Worm (Caenorhabditis elegans) whole organism, mixed stage, embryonic: Measurements from ENCODE around the gene magu-1.

Experiments
- M03D4.4 ChIP-seq: sonication (generic microtip); optimal IDR thresholded peaks from 2 replicates; lab custom pipeline; 2017; ENCODE audit warnings: mild to moderate bottlenecking, missing genetic modification characterization, missing compliant biosample characterization
- bed-3 ChIP-seq: fragments of 200-800 bp; sonication (Bioruptor generic); optimal IDR thresholded peaks from 3 replicates; lab custom pipeline; 2018; ENCODE audit warnings: mild to moderate bottlenecking, missing genetic modification characterization, moderate library complexity, missing compliant biosample characterization
- ceh-39 ChIP-seq: fragments of 150-350 bp; optimal IDR thresholded peaks from 2 replicates; lab custom pipeline; 2014; ENCODE audit warnings: missing biosample characterization, missing genetic modification characterization
- ceh-43 ChIP-seq: fragments of 200-800 bp; sonication (Bioruptor generic); optimal IDR thresholded peaks from 2 replicates; lab custom pipeline; 2018; ENCODE audit warnings: mild to moderate bottlenecking, missing genetic modification characterization, moderate library complexity, missing compliant biosample characterization
- ces-1 ChIP-seq: fragments of 150-350 bp; optimal IDR thresholded peaks from 2 replicates; lab custom pipeline; 2014; ENCODE audit warnings: missing biosample characterization, missing genetic modification reagents, missing genetic modification characterization
- cnd-1 ChIP-seq: fragments of 200-800 bp; sonication (Bioruptor generic); optimal IDR thresholded peaks from 2 replicates; lab custom pipeline; 2018; ENCODE audit warnings: mild to moderate bottlenecking, missing genetic modification characterization, missing compliant biosample characterization
- drap-1 ChIP-seq: fragments of 200-800 bp; sonication (Bioruptor generic); optimal IDR thresholded peaks from 3 replicates; lab custom pipeline; 2018; ENCODE audit warnings: mild to moderate bottlenecking, missing genetic modification characterization, missing compliant biosample characterization
- elt-1 ChIP-seq: sonication (generic microtip); optimal IDR thresholded peaks from 2 replicates; lab custom pipeline; 2017; ENCODE audit warnings: missing genetic modification characterization, mild to moderate bottlenecking, missing compliant biosample characterization, antibody characterized with exemption, moderate library complexity, borderline replicate concordance; ENCODE audit not compliant: insufficient read depth
- elt-3 ChIP-seq: fragments of 150-350 bp; optimal IDR thresholded peaks from 2 replicates; lab custom pipeline; 2014; ENCODE audit warnings: missing biosample characterization, missing genetic modification characterization
- flh-1 ChIP-seq: fragments of 200-800 bp; sonication (Bioruptor generic); optimal IDR thresholded peaks from 2 replicates; lab custom pipeline; 2018; ENCODE audit warnings: mild to moderate bottlenecking, missing genetic modification characterization, moderate library complexity, missing compliant biosample characterization
- ham-2 ChIP-seq: fragments of 200-800 bp; sonication (Bioruptor generic); optimal IDR thresholded peaks from 2 replicates; lab custom pipeline; 2018; ENCODE audit warnings: mild to moderate bottlenecking, missing genetic modification characterization, missing compliant biosample characterization
- hlh-1 ChIP-seq: fragments of 150-350 bp; optimal IDR thresholded peaks from 2 replicates; lab custom pipeline; 2014; ENCODE audit warnings: missing biosample characterization, missing genetic modification reagents, missing genetic modification characterization
- lin-13 ChIP-seq: fragments of 150-350 bp; optimal IDR thresholded peaks from 2 replicates; lab custom pipeline; 2014; ENCODE audit warnings: missing biosample characterization, missing genetic modification characterization
- lin-32 ChIP-seq: fragments of 200-800 bp; sonication (Bioruptor generic); optimal IDR thresholded peaks from 2 replicates; lab custom pipeline; 2018; ENCODE audit warnings: mild to moderate bottlenecking, missing genetic modification characterization, missing compliant biosample characterization
- mab-5 ChIP-seq: fragments of 150-350 bp; optimal IDR thresholded peaks from 2 replicates; lab custom pipeline; 2014; ENCODE audit warnings: missing biosample characterization, missing genetic modification characterization
- mep-1 ChIP-seq: fragments of 150-350 bp; optimal IDR thresholded peaks from 2 replicates; lab custom pipeline; 2017; ENCODE audit warnings: missing biosample characterization, missing genetic modification reagents, missing genetic modification characterization, inconsistent platforms
- mls-2 ChIP-seq: sonication (generic microtip); optimal IDR thresholded peaks from 2 replicates; lab custom pipeline; 2016; ENCODE audit warnings: mild to moderate bottlenecking, missing genetic modification characterization, moderate library complexity, missing compliant biosample characterization
- nhr-12 ChIP-seq: fragments of 150-350 bp; optimal IDR thresholded peaks from 2 replicates; lab custom pipeline; 2014; ENCODE audit warnings: missing biosample characterization, missing genetic modification characterization
- nhr-2 ChIP-seq: fragments of 150-350 bp; optimal IDR thresholded peaks from 2 replicates; lab custom pipeline; 2014; ENCODE audit warnings: missing biosample characterization, missing genetic modification characterization
- nhr-237 ChIP-seq: fragments of 150-350 bp; optimal IDR thresholded peaks from 2 replicates; lab custom pipeline; 2014; ENCODE audit warnings: missing biosample characterization, missing genetic modification characterization
- nhr-28 ChIP-seq: fragments of 150-350 bp; optimal IDR thresholded peaks from 2 replicates; lab custom pipeline; 2014; ENCODE audit warnings: missing biosample characterization, missing genetic modification characterization
- nhr-76 ChIP-seq: sonication (generic microtip); optimal IDR thresholded peaks from 2 replicates; lab custom pipeline; 2017; ENCODE audit warnings: missing biosample characterization, missing genetic modification characterization
- pha-4 ChIP-seq: fragments of 150-350 bp; optimal IDR thresholded peaks from 2 replicates; lab custom pipeline; 2018; ENCODE audit warnings: missing biosample characterization, missing genetic modification reagents, missing genetic modification characterization
- sem-2 ChIP-seq: fragments of 200-800 bp; sonication (Bioruptor generic); optimal IDR thresholded peaks from 2 replicates; lab custom pipeline; 2018; ENCODE audit warnings: mild to moderate bottlenecking, missing genetic modification characterization, missing compliant biosample characterization
- snpc-4 ChIP-seq: fragments of 150-350 bp; optimal IDR thresholded peaks from 2 replicates; lab custom pipeline; 2014; ENCODE audit warnings: missing biosample characterization, missing genetic modification characterization
- sptf-1 ChIP-seq: sonication (generic microtip); optimal IDR thresholded peaks from 2 replicates; lab custom pipeline; 2017; ENCODE audit warnings: mild to moderate bottlenecking, missing genetic modification characterization, moderate library complexity, missing compliant biosample characterization
- tbx-8 ChIP-seq: fragments of 200-800 bp; sonication (Bioruptor generic); optimal IDR thresholded peaks from 2 replicates; lab custom pipeline; 2018; ENCODE audit warnings: mild to moderate bottlenecking, missing genetic modification characterization, moderate library complexity, missing compliant biosample characterization
- unc-120 ChIP-seq: sonication (generic microtip); optimal IDR thresholded peaks from 2 replicates; lab custom pipeline; 2017; ENCODE audit warnings: missing genetic modification characterization, missing compliant biosample characterization; ENCODE audit not compliant: poor library complexity, severe bottlenecking
- unc-39 ChIP-seq: fragments of 150-350 bp; optimal IDR thresholded peaks from 2 replicates; lab custom pipeline; 2014; ENCODE audit warnings: missing biosample characterization, missing genetic modification characterization
- unc-62 ChIP-seq: fragments of 150-350 bp; optimal IDR thresholded peaks from 2 replicates; lab custom pipeline; 2014; ENCODE audit warnings: missing biosample characterization, missing genetic modification reagents, missing genetic modification characterization
- zip-8 ChIP-seq: fragments of 150-350 bp; optimal IDR thresholded peaks from 2 replicates; lab custom pipeline; 2014; ENCODE audit warnings: missing biosample characterization, missing genetic modification characterization
- ztf-11 ChIP-seq: fragments of 150-350 bp; optimal IDR thresholded peaks from 2 replicates; lab custom pipeline; 2014; ENCODE audit warnings: missing biosample characterization, missing genetic modification characterization

magu-1 gene

DNA sequence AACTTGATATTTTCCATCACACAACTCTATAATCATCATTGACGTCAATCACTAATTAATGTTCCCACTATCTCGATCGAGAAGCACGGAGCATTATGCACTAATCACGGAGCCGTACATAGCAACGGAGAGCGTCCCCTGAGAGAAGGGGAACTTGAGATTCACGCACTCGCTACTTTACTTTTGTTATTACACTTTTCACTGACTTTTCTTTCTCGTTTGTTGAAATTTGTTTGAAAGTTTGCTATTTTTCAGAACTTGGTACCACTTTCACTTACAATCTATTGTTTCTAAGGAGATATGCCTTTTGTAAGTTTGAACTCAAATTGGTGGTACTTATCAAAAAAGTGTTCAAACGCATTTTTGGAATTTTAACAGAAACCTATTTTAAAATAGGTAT, 27.4 kb downstream of the magu-1 start, which contains the start of gene Y55B1BR.8:
TSS of gene Y55B1BR.8 (plus strand) at position 301 of the 400 bp plus-strand sequence.
- TF ChIP-seq mab-5 (tag; lab: Kevin White, UChicago): no peak
- TF ChIP-seq zip-8 (tag; lab: Kevin White, UChicago): no peak
- TF ChIP-seq elt-1 (tag; lab: Kevin White, UChicago): no peak
- no peak for TF ChIP-seq tbx-8 (GFP tag; lab: Kevin White, UChicago)
- no peak for TF ChIP-seq nhr-12 (tag; lab: Kevin White, UChicago)
- no peak for TF ChIP-seq nhr-76
- TF ChIP-seq nhr-2 (tag; lab: Kevin White, UChicago): no peak
- no peak for TF ChIP-seq lin-32 (GFP tag; lab: Kevin White, UChicago)
- TF ChIP-seq cnd-1 (tag; lab: Kevin White, UChicago): no peak
- no peak for TF ChIP-seq lin-13
- TF ChIP-seq M03D4.4: no peak
- no peak for TF ChIP-seq hlh-1 (tag; lab: Kevin White, UChicago)
- no peak for TF ChIP-seq ztf-11
- no peak for TF ChIP-seq snpc-4 (tag; lab: Kevin White, UChicago)
- TF ChIP-seq unc-120 (tag; lab: Kevin White, UChicago): no peak
- TF ChIP-seq flh-1 (GFP tag; lab: Kevin White, UChicago): no peak
- no peak for TF ChIP-seq sptf-1 (tag; lab: Kevin White, UChicago)
- TF ChIP-seq bed-3 (GFP tag; lab: Kevin White, UChicago): no peak

ce11 chrIII:439926-440325, 31.6 kb downstream of the magu-1 start, which contains the start of gene affl-1:
affl-1 (plus strand) TSS chrIII:440226.
- TF ChIP-seq drap-1 (GFP tag; lab: Kevin White, UChicago) (no peak), hlh-1 (tag; lab: Kevin White, UChicago) (no peak), snpc-4 (tag; lab: Kevin White, UChicago) (no peak), mls-2 (tag; lab: Kevin White, UChicago) (no peak), pha-4 (no peak), unc-62 (GFP tag; lab: Kevin White, UChicago) (no peak), mab-5 (tag; lab: Kevin White, UChicago) (no peak), M03D4.4 (no peak), ces-1 (GFP tag; lab: Kevin White, UChicago) (no peak), lin-32 (GFP tag; lab: Kevin White, UChicago) (no peak), cnd-1 (tag; lab: Kevin White, UChicago) (no peak), elt-1 (tag; lab: Kevin White, UChicago) (no peak), lin-13 (no peak)

DNA sequence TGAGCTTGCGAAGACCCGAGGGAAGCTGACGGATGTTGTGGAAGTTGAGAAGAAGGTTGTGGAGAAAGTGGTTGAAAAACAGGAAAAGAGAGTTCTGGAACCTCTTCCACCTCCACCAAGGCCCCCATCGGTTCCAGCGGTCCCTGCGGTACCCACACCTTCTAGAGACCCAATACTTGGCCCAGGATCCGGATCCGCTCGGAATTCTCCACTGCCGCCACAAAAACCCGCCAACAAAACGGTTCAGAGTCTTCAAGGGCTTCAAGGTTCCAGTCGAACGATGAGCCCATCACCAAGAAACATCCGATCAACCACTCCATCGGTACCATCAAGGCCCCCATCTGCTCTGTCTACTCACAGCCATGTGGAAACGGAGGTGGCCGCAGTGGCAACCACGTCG, 34.5 kb downstream of the magu-1 start:
- no peak for TF ChIP-seq lin-32 (GFP tag; lab: Kevin White, UChicago)
- no peak for TF ChIP-seq mep-1 (tag; lab: Kevin White, UChicago)
- TF ChIP-seq ceh-39 (tag; lab: Kevin White, UChicago): no peak
- no peak for TF ChIP-seq mab-5 (tag; lab: Kevin White, UChicago)
- TF ChIP-seq zip-8 (tag; lab: Kevin White, UChicago): no peak
- no peak for TF ChIP-seq nhr-237 (tag; lab: Kevin White, UChicago)
- no peak for TF ChIP-seq hlh-1 (tag; lab: Kevin White, UChicago)
- TF ChIP-seq nhr-28 (tag; lab: Kevin White, UChicago): no peak
- TF ChIP-seq elt-3: no peak
- no peak for TF ChIP-seq flh-1 (GFP tag; lab: Kevin White, UChicago)
- TF ChIP-seq ceh-43 (GFP tag; lab: Kevin White, UChicago): no peak
- TF ChIP-seq lin-13: no peak
- no peak for TF ChIP-seq nhr-76
- TF ChIP-seq ces-1 (GFP tag; lab: Kevin White, UChicago): no peak

ce11 chrIII:434361-434941, 37.1 kb downstream of the magu-1 start, which contains the start of gene affl-2:
affl-2 (plus strand) TSS chrIII:434891.
- no peak for TF ChIP-seq tbx-8 (GFP tag; lab: Kevin White, UChicago)
- no peak for TF ChIP-seq nhr-28 (tag; lab: Kevin White, UChicago)
- peak; percentile 3 for TF ChIP-seq ceh-43 (GFP tag; lab: Kevin White, UChicago)
- no peak for TF ChIP-seq sem-2 (GFP tag; lab: Kevin White, UChicago)
- peak; percentile 25 for TF ChIP-seq ces-1 (GFP tag; lab: Kevin White, UChicago)
- TF ChIP-seq mls-2 (tag; lab: Kevin White, UChicago): peak; percentile 63
- no peak for TF ChIP-seq nhr-237 (tag; lab: Kevin White, UChicago)
- no peak for TF ChIP-seq lin-32 (GFP tag; lab: Kevin White, UChicago)
- no peak for TF ChIP-seq drap-1 (GFP tag; lab: Kevin White, UChicago)
- no peak for TF ChIP-seq flh-1 (GFP tag; lab: Kevin White, UChicago)
- no peak for TF ChIP-seq lin-13
- TF ChIP-seq ham-2 (GFP tag; lab: Kevin White, UChicago): peak; percentile 69
- peak; percentile 47 for TF ChIP-seq mep-1 (tag; lab: Kevin White, UChicago)
- no peak for TF ChIP-seq unc-39 (tag; lab: Kevin White, UChicago)
- TF ChIP-seq cnd-1 (tag; lab: Kevin White, UChicago): no peak
- TF ChIP-seq sptf-1 (tag; lab: Kevin White, UChicago): peak; percentile 62
- TF ChIP-seq M03D4.4: no peak
- TF ChIP-seq nhr-2 (tag; lab: Kevin White, UChicago): peak; percentile 63
